Fruit fly (Drosophila melanogaster) Kc167 (cell line): ENCODE measurements around the gene CG11262.

ENCODE experiments used
- Myc ChIP-seq: fragments of >200 bp; optimal IDR thresholded peaks from 2 replicates; lab custom pipeline; 2017; ENCODE audit warnings: missing external identifiers
- Sin3A ChIP-seq: fragments of >200 bp; optimal IDR thresholded peaks from 2 replicates; lab custom pipeline; 2018; ENCODE audit warnings: missing external identifiers
- h ChIP-seq: fragments of >200 bp; optimal IDR thresholded peaks from 3 replicates; lab custom pipeline; 2018; ENCODE audit warnings: missing external identifiers
- psq ChIP-seq: fragments of >200 bp; optimal IDR thresholded peaks from 2 replicates; lab custom pipeline; 2017; ENCODE audit warnings: missing external identifiers
- ttk ChIP-seq: sonication (Bioruptor generic); optimal IDR thresholded peaks from 2 replicates; lab custom pipeline; 2017; ENCODE audit warnings: missing external identifiers

- TF ChIP-seq psq = no peak
- no peak for TF ChIP-seq ttk (lab: Kevin White, UChicago)
- TF ChIP-seq Sin3A = no peak
- TF ChIP-seq Myc (lab: Kevin White, UChicago) = no peak
- TF ChIP-seq h (lab: Kevin White, UChicago) = no peak
Measured at dm6 chr3L:13032915-13033282, 38.0 kb downstream of the CG11262 start.
